Fruit fly (Drosophila melanogaster) whole organism, wandering third instar larva: ENCODE data around the gene CG13059.

Source experiments
- CrebA ChIP-seq: fragments of 200-800 bp; sonication (Bioruptor generic); optimal IDR thresholded peaks from 2 replicates; lab custom pipeline; 2016; ENCODE audit warnings: missing biosample characterization, mild to moderate bottlenecking, missing genetic modification characterization, borderline replicate concordance
- Myc ChIP-seq: fragments of >200 bp; optimal IDR thresholded peaks from 2 replicates; lab custom pipeline; 2017
- lola ChIP-seq: fragments of >200 bp; optimal IDR thresholded peaks from 2 replicates; lab custom pipeline; 2017; ENCODE audit warnings: missing biosample characterization, missing genetic modification characterization

- TF ChIP-seq Myc (lab: Kevin White, UChicago) = no peak
- no peak for TF ChIP-seq lola (GFP tag; lab: Kevin White, UChicago)
- TF ChIP-seq CrebA = no peak
These were observed 46.3 kb upstream of the CG13059 start, which contains the start of gene CG13065 for dm6 chr3L:16277135-16277534.
